Worm (Caenorhabditis elegans): ENCODE measurements around the gene unc-105.
A peak's percentile ranks its signal among the peaks of the same experiment; 100 is the strongest.

unc-105 gene

ce11 chrII:8075324-8075810 lies 40.9 kb upstream of the unc-105 start, which contains the start of gene K02C4.2 (continued):
- no peak for TF ChIP-seq rnt-1 (tag; optimal IDR thresholded peaks at IDR 0.05)
- no peak for TF ChIP-seq dmd-4 (tag; optimal IDR thresholded peaks at IDR 0.05; ENCODE audit: borderline replicate concordance)
- TF ChIP-seq nhr-232 (tag; optimal IDR thresholded peaks at IDR 0.05) = peak; percentile 64
- TF ChIP-seq fkh-6 (tag; optimal IDR thresholded peaks at IDR 0.05) = peak; percentile 46
- peak; percentile 40 for TF ChIP-seq ttx-3 (tag; optimal IDR thresholded peaks at IDR 0.05)
- TF ChIP-seq ceh-14 (tag; optimal IDR thresholded peaks at IDR 0.05) = peak; percentile 40
- TF ChIP-seq ceh-2 (tag; optimal IDR thresholded peaks at IDR 0.05) = peak; percentile 6
- TF ChIP-seq ceh-9 (tag; optimal IDR thresholded peaks at IDR 0.05) = no peak
- no peak for TF ChIP-seq ceh-30 (tag; optimal IDR thresholded peaks at IDR 0.05)
- TF ChIP-seq sox-4 (tag; optimal IDR thresholded peaks at IDR 0.05) = peak; percentile 55
- peak; percentile 18 for TF ChIP-seq npax-4 (tag; optimal IDR thresholded peaks at IDR 0.05)
- peak; percentile 12 for TF ChIP-seq odd-2 (tag; optimal IDR thresholded peaks at IDR 0.05)
- no peak for TF ChIP-seq F13H6.1 (tag; optimal IDR thresholded peaks at IDR 0.05)
- no peak for TF ChIP-seq Y22D7AL.16 (tag; optimal IDR thresholded peaks at IDR 0.05)
- TF ChIP-seq ceh-34 (tag; optimal IDR thresholded peaks at IDR 0.05) = peak; percentile 52
- TF ChIP-seq C08G9.2 (tag; optimal IDR thresholded peaks at IDR 0.05) = peak; percentile 48

ce11 chrII:8078041-8078440 lies 38.2 kb upstream of the unc-105 start, which contains the start of gene K02C4.5:
Gene K02C4.5 (plus strand): TSS chrII:8078435.
- TF ChIP-seq pag-3 (tag; optimal IDR thresholded peaks at IDR 0.05; ENCODE audit: borderline replicate concordance) (no peak), ceh-14 (tag; optimal IDR thresholded peaks at IDR 0.05) (no peak), nhr-232 (tag; optimal IDR thresholded peaks at IDR 0.05) (no peak), lin-11 (tag; optimal IDR thresholded peaks at IDR 0.05) (no peak), hlh-15 (tag; optimal IDR thresholded peaks at IDR 0.05) (no peak), gmeb-2 (tag; optimal IDR thresholded peaks at IDR 0.05) (no peak), eyg-1 (tag; optimal IDR thresholded peaks at IDR 0.05) (no peak), zip-5 (tag; optimal IDR thresholded peaks at IDR 0.05) (no peak), nhr-11 (tag; optimal IDR thresholded peaks at IDR 0.05) (no peak), madf-2 (tag; optimal IDR thresholded peaks at IDR 0.05) (no peak), che-1 (tag; optimal IDR thresholded peaks at IDR 0.05) (no peak), unc-3 (GFP tag; conservative IDR thresholded peaks at IDR 0.05) (no peak), unc-3 (tag; optimal IDR thresholded peaks at IDR 0.05) (no peak), tbx-7 (tag; optimal IDR thresholded peaks at IDR 0.05) (no peak), hlh-6 (tag; optimal IDR thresholded peaks at IDR 0.05) (no peak), ceh-2 (tag; optimal IDR thresholded peaks at IDR 0.05) (no peak), fkh-10 (GFP tag; optimal IDR thresholded peaks at IDR 0.05) (no peak), ttx-3 (tag; optimal IDR thresholded peaks at IDR 0.05) (no peak), ceh-6 (GFP tag; optimal IDR thresholded peaks at IDR 0.05) (no peak), ceh-45 (GFP tag; IDR thresholded peaks at IDR 0.05) (no peak)

DNA sequence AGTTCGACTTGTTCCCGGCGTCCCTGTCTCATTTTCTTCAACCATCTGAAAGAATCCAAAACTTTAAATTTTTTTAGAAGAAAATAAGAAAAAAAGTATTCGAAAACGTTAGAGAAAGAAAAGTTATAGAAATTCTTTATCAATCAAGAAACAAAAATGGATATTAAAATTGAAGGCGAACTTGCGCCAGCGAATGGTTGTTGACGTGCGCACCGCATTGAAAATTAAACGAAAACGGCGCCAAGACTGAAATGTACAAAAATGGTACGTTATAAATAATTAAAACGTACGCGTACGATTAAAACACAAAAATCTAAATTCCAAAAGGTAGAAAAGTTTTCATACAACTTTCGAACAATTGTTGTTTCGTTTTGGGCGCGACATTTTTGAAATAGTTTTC lies 29.5 kb upstream of the unc-105 start, which contains the start of gene K02C4.3:
TSS of gene K02C4.3 (minus strand) at position 51 of the 400 bp plus-strand sequence.
- TF ChIP-seq ceh-6 (GFP tag; optimal IDR thresholded peaks at IDR 0.05) (no peak), elt-2 (tag; optimal IDR thresholded peaks at IDR 0.05) (peak; percentile 0), nfya-1 (tag; optimal IDR thresholded peaks at IDR 0.05) (peak; percentile 23), ceh-2 (tag; optimal IDR thresholded peaks at IDR 0.05) (no peak), pax-1 (tag; optimal IDR thresholded peaks at IDR 0.05) (no peak), ceh-31 (tag; optimal IDR thresholded peaks at IDR 0.05) (peak; percentile 25), unc-42 (tag; optimal IDR thresholded peaks at IDR 0.05) (peak; percentile 43)

- TF ChIP-seq ceh-2 (tag; optimal IDR thresholded peaks at IDR 0.05) (no peak), C38D4.7 (GFP tag; optimal IDR thresholded peaks at IDR 0.05) (no peak), ref-2 (tag; optimal IDR thresholded peaks at IDR 0.05) (peak; percentile 4), ceh-48 (tag; optimal IDR thresholded peaks at IDR 0.05) (no peak), ama-1 (optimal IDR thresholded peaks at IDR 0.05) (peak; percentile 12), dve-1 (tag; optimal IDR thresholded peaks at IDR 0.05) (peak; percentile 56), ceh-30 (tag; optimal IDR thresholded peaks at IDR 0.05) (no peak), tbx-7 (tag; optimal IDR thresholded peaks at IDR 0.05) (no peak), ceh-18 (tag; optimal IDR thresholded peaks at IDR 0.05) (no peak), T23F11.4 (GFP tag; optimal IDR thresholded peaks at IDR 0.05) (no peak), unc-55 (GFP tag; optimal IDR thresholded peaks at IDR 0.05) (no peak), ceh-34 (tag; optimal IDR thresholded peaks at IDR 0.05) (no peak)
Observed at ce11 chrII:8091528-8091927, 24.7 kb upstream of the unc-105 start.

All from whole organism, late embryonic.